Fruit fly (Drosophila melanogaster) whole organism, embryonic: ENCODE measurements around the gene CG2059.
A peak's percentile ranks its signal among the peaks of the same experiment; 100 is the strongest.

Experiments
- Aef1 ChIP-seq: fragments of 200-800 bp; sonication (Bioruptor generic); IDR thresholded peaks from 3 replicates; pipeline ENCODE4 v1.3.6; 2022; ENCODE audit warnings: missing biosample characterization, missing genetic modification characterization
- CG1024 ChIP-seq: fragments of 200-800 bp; sonication (Bioruptor generic); IDR thresholded peaks from 2 replicates; pipeline ENCODE4 v1.3.6; 2022; ENCODE audit warnings: missing biosample characterization, missing genetic modification characterization
- CG10274 ChIP-seq: fragments of 200-800 bp; sonication (Bioruptor generic); optimal IDR thresholded peaks from 3 replicates; lab custom pipeline; 2017; ENCODE audit warnings: missing biosample characterization, mild to moderate bottlenecking, missing genetic modification characterization
- CG10543 ChIP-seq: fragments of 200-800 bp; sonication (Bioruptor generic); optimal IDR thresholded peaks from 3 replicates; lab custom pipeline; 2017; ENCODE audit warnings: missing biosample characterization, mild to moderate bottlenecking, missing genetic modification characterization, moderate library complexity
- CG13296 ChIP-seq: fragments of 200-800 bp; sonication (Bioruptor generic); optimal IDR thresholded peaks from 3 replicates; lab custom pipeline; 2018; ENCODE audit warnings: missing biosample characterization, mild to moderate bottlenecking, missing genetic modification characterization
- CG14050 ChIP-seq: fragments of 200-800 bp; sonication (Bioruptor generic); IDR thresholded peaks from 3 replicates; pipeline ENCODE4 v1.3.6; 2022; ENCODE audit warnings: missing biosample characterization, missing genetic modification characterization
- CG15479 ChIP-seq: fragments of 200-800 bp; sonication (Bioruptor generic); optimal IDR thresholded peaks from 3 replicates; lab custom pipeline; 2019; ENCODE audit warnings: missing biosample characterization, mild to moderate bottlenecking, missing genetic modification characterization, moderate library complexity
- CG15696 ChIP-seq: fragments of 200-800 bp; sonication (Bioruptor generic); optimal IDR thresholded peaks from 2 replicates; lab custom pipeline; 2019; ENCODE audit warnings: missing biosample characterization, mild to moderate bottlenecking, missing genetic modification characterization, moderate library complexity
- CG17612 ChIP-seq: fragments of 200-800 bp; sonication (Bioruptor generic); IDR thresholded peaks from 2 replicates; pipeline ENCODE4 v1.3.6; 2022; ENCODE audit warnings: missing biosample characterization, missing genetic modification characterization
- CG1832 ChIP-seq: fragments of 200-800 bp; sonication (Bioruptor generic); optimal IDR thresholded peaks from 2 replicates; lab custom pipeline; 2017; ENCODE audit warnings: missing biosample characterization, mild to moderate bottlenecking, missing genetic modification characterization, inconsistent platforms
- CG18619 ChIP-seq: fragments of 200-800 bp; sonication (Bioruptor generic); optimal IDR thresholded peaks from 3 replicates; lab custom pipeline; 2017; ENCODE audit warnings: missing biosample characterization, mild to moderate bottlenecking, missing genetic modification characterization
- CG2120 ChIP-seq: fragments of 200-800 bp; sonication (Bioruptor generic); optimal IDR thresholded peaks from 3 replicates; lab custom pipeline; 2016; ENCODE audit warnings: missing biosample characterization, missing genetic modification characterization
- CG2129 ChIP-seq: fragments of 200-800 bp; sonication (Bioruptor generic); IDR thresholded peaks from 2 replicates; pipeline ENCODE4 v1.3.6; 2022; ENCODE audit warnings: missing biosample characterization, missing genetic modification characterization; ENCODE audit not compliant: partially characterized antibody
- CG3065 ChIP-seq: fragments of 200-800 bp; sonication (Bioruptor generic); optimal IDR thresholded peaks from 2 replicates; lab custom pipeline; 2016; ENCODE audit warnings: missing biosample characterization, missing genetic modification characterization
- CG33557 ChIP-seq: fragments of 200-800 bp; sonication (Bioruptor generic); optimal IDR thresholded peaks from 2 replicates; lab custom pipeline; 2019; ENCODE audit warnings: missing biosample characterization, mild to moderate bottlenecking, missing genetic modification characterization, moderate library complexity
- CG3726 ChIP-seq: fragments of 200-800 bp; sonication (Bioruptor generic); IDR thresholded peaks from 3 replicates; pipeline ENCODE4, ENCODE4 v1.3.6; 2022; ENCODE audit warnings: missing biosample characterization, missing genetic modification characterization
- CG4424 ChIP-seq: fragments of 200-800 bp; sonication (Bioruptor generic); optimal IDR thresholded peaks from 3 replicates; lab custom pipeline; 2016; ENCODE audit warnings: missing biosample characterization, missing genetic modification characterization
- CG6254 ChIP-seq: fragments of 200-800 bp; sonication (Bioruptor generic); optimal IDR thresholded peaks from 3 replicates; lab custom pipeline; 2017; ENCODE audit warnings: mild to moderate bottlenecking, missing biosample characterization, missing genetic modification reagents, missing genetic modification characterization
- CG7372 ChIP-seq: fragments of 200-800 bp; sonication (Bioruptor generic); IDR thresholded peaks from 2 replicates; pipeline ENCODE4 v1.3.6; 2022; ENCODE audit warnings: missing biosample characterization, missing genetic modification characterization
- CG9817 ChIP-seq: fragments of 200-800 bp; sonication (Bioruptor generic); optimal IDR thresholded peaks from 2 replicates; lab custom pipeline; 2018; ENCODE audit warnings: missing biosample characterization, mild to moderate bottlenecking, missing genetic modification characterization, moderate library complexity
- CG9932 ChIP-seq: fragments of 200-800 bp; sonication (Bioruptor generic); IDR thresholded peaks from 2 replicates; pipeline ENCODE4 v1.3.6; 2022; ENCODE audit warnings: missing biosample characterization, missing genetic modification characterization
- CoRest ChIP-seq: fragments of 200-800 bp; sonication (Bioruptor generic); optimal IDR thresholded peaks from 3 replicates; lab custom pipeline; 2018; ENCODE audit warnings: missing biosample characterization, mild to moderate bottlenecking, missing genetic modification characterization, moderate library complexity
- D ChIP-seq, 2 experiments: fragments of 200-800 bp in 1 of 2; fragments of >200 bp in 1 of 2; sonication (Bioruptor generic) in 1 of 2; optimal IDR thresholded peaks; 2 replicates in 1 of 2; 3 replicates in 1 of 2; lab custom pipeline; 2017; ENCODE audit warnings: mild to moderate bottlenecking in 1 of 2, missing biosample characterization in 1 of 2, missing genetic modification characterization in 1 of 2, missing genetic modification reagents in 1 of 2
- Dad ChIP-seq: fragments of 200-800 bp; sonication (Bioruptor generic); optimal IDR thresholded peaks from 3 replicates; lab custom pipeline; 2016; ENCODE audit warnings: missing biosample characterization, missing genetic modification characterization
- Dip2 ChIP-seq: fragments of 200-800 bp; sonication (Bioruptor generic); IDR thresholded peaks from 2 replicates; pipeline ENCODE4 v1.3.6; 2022; ENCODE audit warnings: missing biosample characterization, missing genetic modification characterization
- Dip3 ChIP-seq: fragments of 200-800 bp; sonication (Bioruptor generic); optimal IDR thresholded peaks from 3 replicates; lab custom pipeline; 2016; ENCODE audit warnings: missing biosample characterization, missing genetic modification characterization
- H15 ChIP-seq: fragments of 200-800 bp; sonication (Bioruptor generic); IDR thresholded peaks from 3 replicates; pipeline ENCODE4 v1.3.6; 2022; ENCODE audit warnings: missing biosample characterization, missing genetic modification characterization
- HLH3B ChIP-seq: fragments of 200-800 bp; sonication (Bioruptor generic); IDR thresholded peaks from 2 replicates; pipeline ENCODE4 v1.3.6; 2022; ENCODE audit warnings: missing biosample characterization, missing genetic modification characterization
- HLH54F ChIP-seq: fragments of 200-800 bp; sonication (Bioruptor generic); optimal IDR thresholded peaks from 3 replicates; lab custom pipeline; 2016; ENCODE audit warnings: missing biosample characterization, missing genetic modification characterization
- Hr39 ChIP-seq: fragments of >200 bp; optimal IDR thresholded peaks from 2 replicates; lab custom pipeline; 2017
- Meics ChIP-seq: fragments of 200-800 bp; sonication (Bioruptor generic); optimal IDR thresholded peaks from 2 replicates; lab custom pipeline; 2017; ENCODE audit warnings: missing biosample characterization, mild to moderate bottlenecking, missing genetic modification characterization
- Oli ChIP-seq: fragments of 200-800 bp; sonication (Bioruptor generic); optimal IDR thresholded peaks from 2 replicates; lab custom pipeline; 2018; ENCODE audit warnings: missing biosample characterization, mild to moderate bottlenecking, missing genetic modification characterization, moderate library complexity
- Sin3A ChIP-seq: fragments of >200 bp; optimal IDR thresholded peaks from 2 replicates; lab custom pipeline; 2018
- Vsx1 ChIP-seq: fragments of 200-800 bp; sonication (Bioruptor generic); optimal IDR thresholded peaks from 2 replicates; lab custom pipeline; 2017; ENCODE audit warnings: missing biosample characterization, mild to moderate bottlenecking, missing genetic modification characterization, missing genetic modification reagents
- Xbp1 ChIP-seq: fragments of 200-800 bp; sonication (Bioruptor generic); optimal IDR thresholded peaks from 3 replicates; lab custom pipeline; 2016; ENCODE audit warnings: missing biosample characterization, mild to moderate bottlenecking, missing genetic modification characterization
- YL-1 ChIP-seq: fragments of 200-800 bp; sonication (Bioruptor generic); optimal IDR thresholded peaks from 3 replicates; lab custom pipeline; 2017; ENCODE audit warnings: missing biosample characterization, mild to moderate bottlenecking, missing genetic modification characterization
- ac ChIP-seq: fragments of 200-800 bp; sonication (Bioruptor generic); optimal IDR thresholded peaks from 3 replicates; lab custom pipeline; 2017; ENCODE audit warnings: missing biosample characterization, mild to moderate bottlenecking, missing genetic modification characterization
- bab2 ChIP-seq: fragments of 200-800 bp; sonication (Bioruptor generic); optimal IDR thresholded peaks from 2 replicates; lab custom pipeline; 2016; ENCODE audit warnings: missing biosample characterization, missing genetic modification characterization
- br ChIP-seq: fragments of >200 bp; optimal IDR thresholded peaks from 2 replicates; lab custom pipeline; 2017
- crp ChIP-seq, 2 experiments: fragments of 200-800 bp; sonication (Bioruptor generic); optimal IDR thresholded peaks; 2 replicates in 1 of 2; 3 replicates in 1 of 2; lab custom pipeline; 2017; ENCODE audit warnings: missing biosample characterization in 2 of 2, missing genetic modification characterization in 2 of 2, mild to moderate bottlenecking in 1 of 2, moderate library complexity in 1 of 2
- ftz-f1 ChIP-seq: fragments of 200-800 bp; sonication (Bioruptor generic); optimal IDR thresholded peaks from 2 replicates; lab custom pipeline; 2016; ENCODE audit warnings: missing biosample characterization, missing genetic modification characterization
- insv ChIP-seq, 2 experiments: fragments of 200-800 bp; sonication (Bioruptor generic); optimal IDR thresholded peaks; 3 replicates each; lab custom pipeline; 2016 to 2018; ENCODE audit warnings: missing biosample characterization in 2 of 2, missing genetic modification characterization in 2 of 2
- odd ChIP-seq: fragments of 200-800 bp; sonication (Bioruptor generic); optimal IDR thresholded peaks from 2 replicates; lab custom pipeline; 2017; ENCODE audit warnings: missing biosample characterization, mild to moderate bottlenecking, missing genetic modification characterization
- pan ChIP-seq, 4 experiments: fragments of >200 bp in 3 of 4; fragments of 200-800 bp in 1 of 4; sonication (Bioruptor generic) in 1 of 4; optimal IDR thresholded peaks in 3 of 4; IDR thresholded peaks in 1 of 4; 2 replicates each; pipeline versions ENCODE4 v1.3.6 to Lab custom; 2017 to 2022; ENCODE audit warnings: missing biosample characterization in 2 of 4, missing genetic modification characterization in 2 of 4, mixed read lengths in 1 of 4
- pfk ChIP-seq: fragments of 200-800 bp; sonication (Bioruptor generic); optimal IDR thresholded peaks from 2 replicates; lab custom pipeline; 2018; ENCODE audit warnings: missing biosample characterization, mild to moderate bottlenecking, missing genetic modification characterization, moderate library complexity
- shn ChIP-seq: fragments of 200-800 bp; sonication (Bioruptor generic); optimal IDR thresholded peaks from 3 replicates; lab custom pipeline; 2016; ENCODE audit warnings: missing biosample characterization, missing genetic modification characterization
- ssp ChIP-seq: fragments of 200-800 bp; sonication (Bioruptor generic); IDR thresholded peaks from 2 replicates; pipeline ENCODE4 v1.3.6; 2022; ENCODE audit warnings: missing biosample characterization, missing genetic modification characterization
- tx ChIP-seq: fragments of 200-800 bp; sonication (Bioruptor generic); optimal IDR thresholded peaks from 2 replicates; lab custom pipeline; 2016; ENCODE audit warnings: missing biosample characterization, missing genetic modification characterization
- wdn ChIP-seq: fragments of 200-800 bp; sonication (Bioruptor generic); IDR thresholded peaks from 2 replicates; pipeline ENCODE4 v1.3.6; 2022; ENCODE audit warnings: missing biosample characterization, missing genetic modification characterization

The CG2059 gene

DNA sequence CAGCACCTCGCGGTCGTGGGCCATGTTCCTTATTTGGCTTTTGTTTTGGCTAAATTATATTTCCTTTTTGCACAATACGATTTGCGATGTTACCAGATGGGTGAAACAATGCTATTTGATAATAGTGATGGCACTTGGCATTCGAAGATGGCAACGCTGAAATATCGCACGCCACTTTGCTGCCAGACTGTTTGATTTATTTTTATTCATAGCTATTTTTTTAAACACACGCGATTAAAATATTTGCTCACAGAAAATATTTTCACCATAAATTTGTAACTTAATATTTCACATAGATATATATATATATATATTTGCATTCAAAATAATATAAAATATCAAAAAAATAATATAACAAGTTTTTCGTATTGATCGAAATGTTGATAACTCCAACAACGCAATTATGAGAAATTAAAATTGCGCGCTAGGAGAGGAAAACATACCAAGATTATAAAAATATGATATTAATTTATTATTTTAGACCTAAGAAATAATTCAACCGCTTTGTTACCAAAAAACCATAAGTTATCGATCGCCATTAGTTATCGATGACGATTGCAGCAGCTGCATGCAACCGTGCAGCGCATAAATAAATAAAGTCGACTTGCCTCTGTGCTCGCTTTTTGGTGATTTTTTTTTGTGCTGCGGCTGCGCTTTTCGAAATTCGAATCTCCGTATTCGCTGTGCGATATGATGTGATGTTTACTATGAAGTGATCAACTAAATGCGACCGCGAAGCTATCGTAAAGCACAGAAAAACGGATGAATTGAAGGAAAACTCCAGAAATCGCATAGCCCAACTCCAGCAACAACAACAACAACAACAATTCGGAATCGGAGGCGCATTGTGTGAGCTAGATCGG, 37.7 kb downstream of the CG2059 start, which contains the start of the genes Atg5 and Dok (continued):
- TF ChIP-seq Dip2: no peak
- TF ChIP-seq CG33557 (GFP tag; lab: Kevin White, UChicago): no peak
- TF ChIP-seq CG9932: peak; percentile 70
- TF ChIP-seq wdn (GFP tag; lab: Robert Waterston, UW): no peak
- TF ChIP-seq CG15696: peak; percentile 21
- no peak for TF ChIP-seq Dip3 (GFP tag; lab: Kevin White, UChicago)
- peak; percentile 55 for TF ChIP-seq Xbp1 (GFP tag; lab: Kevin White, UChicago)
- peak; percentile 43 for TF ChIP-seq CG9817 (tag; lab: Kevin White, UChicago)
- TF ChIP-seq D (optimal IDR thresholded peaks at IDR 0.05; lab: Kevin White, UChicago): no peak
- no peak for TF ChIP-seq D (GFP tag; optimal IDR thresholded peaks at IDR 0.05; lab: Kevin White, UChicago)
- TF ChIP-seq CG2120 (GFP tag; lab: Kevin White, UChicago): peak; percentile 60
- no peak for TF ChIP-seq Vsx1
- TF ChIP-seq odd (GFP tag; lab: Kevin White, UChicago): no peak
- no peak for TF ChIP-seq pfk
- TF ChIP-seq CG15479 (GFP tag; lab: Kevin White, UChicago): peak; percentile 59
- TF ChIP-seq shn: no peak
- TF ChIP-seq pan (optimal IDR thresholded peaks at IDR 0.05; lab: Kevin White, UChicago): no peak
- no peak for TF ChIP-seq pan (GFP tag; optimal IDR thresholded peaks at IDR 0.05 in 1 of 2, IDR thresholded peaks at IDR 0.05 in 1 of 2)
- TF ChIP-seq CG14050 (GFP tag; lab: Robert Waterston, UW): no peak
- no peak for TF ChIP-seq Oli (tag; lab: Kevin White, UChicago)
- no peak for TF ChIP-seq CG1832 (GFP tag; lab: Kevin White, UChicago)
- no peak for TF ChIP-seq ac (GFP tag; lab: Kevin White, UChicago)
- TF ChIP-seq Hr39 (lab: Kevin White, UChicago): no peak
- no peak; the same call in 2 of the 3 replicates for TF ChIP-seq H15 (GFP tag; lab: Robert Waterston, UW)
- TF ChIP-seq Sin3A (lab: Kevin White, UChicago): no peak
- no peak for TF ChIP-seq CG7372 (GFP tag; lab: Robert Waterston, UW)
- TF ChIP-seq CG17612 (GFP tag; lab: Robert Waterston, UW): no peak
- no peak for TF ChIP-seq CG10274
- peak; percentile 26 for TF ChIP-seq CG4424 (GFP tag; lab: Kevin White, UChicago)
- TF ChIP-seq CG1024 (GFP tag; lab: Robert Waterston, UW): 0 out of 2 replicates have a peak, but pooled peaks have one; percentile 18
- peak; percentile 2 for TF ChIP-seq tx (GFP tag; lab: Kevin White, UChicago)
- TF ChIP-seq HLH3B (GFP tag; lab: Robert Waterston, UW): no peak
- TF ChIP-seq bab2 (GFP tag; lab: Kevin White, UChicago): peak; percentile 9
- no peak for TF ChIP-seq CG3065
- no peak for TF ChIP-seq CG13296 (GFP tag; lab: Kevin White, UChicago)
- TF ChIP-seq crp (GFP tag; optimal IDR thresholded peaks at IDR 0.05; lab: Kevin White, UChicago): no peak
- TF ChIP-seq CG3726 (GFP tag; lab: Robert Waterston, UW): no peak
- no peak for TF ChIP-seq Dad (GFP tag; lab: Kevin White, UChicago)
- no peak for TF ChIP-seq insv (GFP tag; optimal IDR thresholded peaks at IDR 0.05; lab: Kevin White, UChicago)
- TF ChIP-seq ssp (GFP tag; lab: Robert Waterston, UW): peak; percentile 38; the same call in 1 of the 2 replicates
- TF ChIP-seq br: no peak
- no peak for TF ChIP-seq CG6254 (GFP tag; lab: Kevin White, UChicago)
- TF ChIP-seq CoRest (tag; lab: Kevin White, UChicago): peak; percentile 59
- TF ChIP-seq CG18619: no peak
- no peak for TF ChIP-seq CG2129 (GFP tag; lab: Robert Waterston, UW)
- no peak for TF ChIP-seq CG10543 (GFP tag; lab: Kevin White, UChicago)
- no peak for TF ChIP-seq YL-1 (GFP tag; lab: Kevin White, UChicago)
- no peak for TF ChIP-seq ftz-f1 (GFP tag; lab: Kevin White, UChicago)
- 0 out of 3 replicates have a peak, but pooled peaks have one; percentile 15 for TF ChIP-seq Aef1 (GFP tag; lab: Robert Waterston, UW)
- TF ChIP-seq HLH54F (GFP tag; lab: Kevin White, UChicago): peak; percentile 26
- peak; percentile 2 for TF ChIP-seq Meics (GFP tag; lab: Kevin White, UChicago)
